Worm (Caenorhabditis elegans) whole organism, L4 larva: ENCODE data around the gene F20C5.6.

ENCODE experiments used
- aly-2 ChIP-seq: sonication (generic microtip); optimal IDR thresholded peaks from 2 replicates; lab custom pipeline; 2018; ENCODE audit warnings: missing biosample characterization, missing genetic modification characterization
- ces-1 ChIP-seq: fragments of 150-350 bp; sonication (generic microtip); optimal IDR thresholded peaks from 4 replicates; lab custom pipeline; 2014; ENCODE audit warnings: missing biosample characterization, missing genetic modification reagents, missing genetic modification characterization
- lin-13 ChIP-seq: fragments of 150-350 bp; optimal IDR thresholded peaks from 2 replicates; lab custom pipeline; 2014; ENCODE audit warnings: missing biosample characterization, missing genetic modification reagents, missing genetic modification characterization
- mes-2 ChIP-seq: sonication (generic microtip); optimal IDR thresholded peaks from 2 replicates; lab custom pipeline; 2016; ENCODE audit warnings: missing genotype, mild to moderate bottlenecking, missing genetic modification characterization, missing compliant biosample characterization; ENCODE audit not compliant: poor library complexity, severe bottlenecking
- nhr-28 ChIP-seq: fragments of 150-350 bp; optimal IDR thresholded peaks from 2 replicates; lab custom pipeline; 2014; ENCODE audit warnings: missing biosample characterization, missing genetic modification characterization
- pha-4 ChIP-seq, 2 experiments: fragments of 150-350 bp in 1 of 2; fragments of 200-800 bp in 1 of 2; sonication (Bioruptor generic) in 1 of 2; IDR thresholded peaks in 1 of 2; optimal IDR thresholded peaks in 1 of 2; 2 replicates each; pipeline versions ENCODE4 v1.3.6 to Lab custom; 2014 to 2022; ENCODE audit warnings: missing genetic modification characterization in 2 of 2, missing genetic modification reagents in 2 of 2, missing biosample characterization in 1 of 2, missing compliant biosample characterization in 1 of 2
- unc-130 ChIP-seq: sonication (generic microtip); optimal IDR thresholded peaks from 2 replicates; lab custom pipeline; 2016; ENCODE audit warnings: missing genetic modification reagents, missing genetic modification characterization, missing compliant biosample characterization
- unc-39 ChIP-seq: sonication (generic microtip); optimal IDR thresholded peaks from 2 replicates; lab custom pipeline; 2017; ENCODE audit warnings: missing biosample characterization, missing genetic modification characterization
- ztf-11 ChIP-seq: fragments of 150-350 bp; optimal IDR thresholded peaks from 2 replicates; lab custom pipeline; 2014; ENCODE audit warnings: missing biosample characterization, missing genetic modification characterization

DNA sequence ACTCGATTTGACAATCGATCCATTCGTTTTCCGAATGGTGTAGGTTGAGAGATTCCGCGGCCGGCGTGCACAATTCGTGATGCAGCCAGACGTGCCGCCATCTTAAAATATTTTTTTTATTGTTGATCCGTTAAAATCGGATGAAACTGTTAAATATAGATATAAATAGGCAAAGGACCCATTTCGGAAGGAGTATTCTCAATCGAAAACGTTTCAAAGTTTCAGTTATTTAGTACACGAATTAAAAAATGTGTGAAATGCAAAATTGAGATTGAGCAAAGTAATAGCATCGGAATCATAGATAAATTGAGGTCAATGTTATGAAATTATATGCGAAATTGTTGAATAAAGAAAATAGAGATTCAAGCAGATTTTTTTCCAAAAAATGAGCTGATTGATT lies 33.1 kb downstream of the F20C5.6 start, which contains the start of gene mrps-33:
- no peak for TF ChIP-seq nhr-28 (tag; lab: Kevin White, UChicago)
- no peak for TF ChIP-seq unc-130 (GFP tag; lab: Kevin White, UChicago)
- no peak for TF ChIP-seq lin-13 (GFP tag; lab: Kevin White, UChicago)
- no peak for TF ChIP-seq mes-2 (tag; lab: Kevin White, UChicago)
- TF ChIP-seq pha-4 (GFP tag; IDR thresholded peaks at IDR 0.05; lab: Robert Waterston, UW) = no peak
- TF ChIP-seq pha-4 (tag; optimal IDR thresholded peaks at IDR 0.05; lab: Kevin White, UChicago) = no peak
- no peak for TF ChIP-seq unc-39 (tag; lab: Kevin White, UChicago)
- no peak for TF ChIP-seq ztf-11
- TF ChIP-seq ces-1 (GFP tag; lab: Kevin White, UChicago) = no peak
- no peak for TF ChIP-seq aly-2 (tag; lab: Kevin White, UChicago)
